Fruit fly (Drosophila melanogaster) whole organism, embryonic: Measurements from ENCODE around the gene ZIPIC.

Experiments used
- Atf3 ChIP-seq: fragments of 200-800 bp; sonication (Bioruptor generic); optimal IDR thresholded peaks from 3 replicates; lab custom pipeline; 2016; ENCODE audit warnings: missing biosample characterization, missing genetic modification characterization
- Atf6 ChIP-seq: fragments of 200-800 bp; sonication (Bioruptor generic); IDR thresholded peaks from 2 replicates; pipeline ENCODE4 v1.3.6; 2022; ENCODE audit warnings: missing biosample characterization, missing genetic modification characterization
- Awh ChIP-seq: fragments of 200-800 bp; sonication (Bioruptor generic); IDR thresholded peaks from 2 replicates; pipeline ENCODE4, ENCODE4 v1.3.6; 2022; ENCODE audit warnings: missing biosample characterization, missing genetic modification characterization
- CG10321 ChIP-seq: fragments of 200-800 bp; sonication (Bioruptor generic); IDR thresholded peaks from 2 replicates; pipeline ENCODE4 v1.3.6; 2022; ENCODE audit warnings: missing biosample characterization, missing genetic modification characterization
- CG11696 ChIP-seq: fragments of 200-800 bp; sonication (Bioruptor generic); IDR thresholded peaks from 2 replicates; pipeline ENCODE4 v1.3.6; 2022; ENCODE audit warnings: missing biosample characterization, missing genetic modification characterization
- CG11723 ChIP-seq: fragments of 200-800 bp; sonication (Bioruptor generic); optimal IDR thresholded peaks from 2 replicates; lab custom pipeline; 2017; ENCODE audit warnings: missing biosample characterization, mild to moderate bottlenecking, missing genetic modification characterization
- CG12219 ChIP-seq: fragments of 200-800 bp; sonication (Bioruptor generic); optimal IDR thresholded peaks from 3 replicates; lab custom pipeline; 2018; ENCODE audit warnings: missing biosample characterization, mild to moderate bottlenecking, missing genetic modification characterization
- CG12942 ChIP-seq: fragments of 200-800 bp; sonication (Bioruptor generic); optimal IDR thresholded peaks from 3 replicates; lab custom pipeline; 2016; ENCODE audit warnings: missing biosample characterization, missing genetic modification characterization
- CG13424 ChIP-seq: fragments of 200-800 bp; sonication (Bioruptor generic); optimal IDR thresholded peaks from 2 replicates; lab custom pipeline; 2019; ENCODE audit warnings: missing biosample characterization, mild to moderate bottlenecking, missing genetic modification characterization, moderate library complexity
- CG13624 ChIP-seq: fragments of 200-800 bp; sonication (Bioruptor generic); optimal IDR thresholded peaks from 2 replicates; lab custom pipeline; 2016; ENCODE audit warnings: missing biosample characterization, missing genetic modification characterization
- CG15073 ChIP-seq: fragments of 200-800 bp; sonication (Bioruptor generic); optimal IDR thresholded peaks from 2 replicates; lab custom pipeline; 2016; ENCODE audit warnings: missing biosample characterization, missing genetic modification characterization
- CG1602 ChIP-seq: fragments of 200-800 bp; sonication (Bioruptor generic); optimal IDR thresholded peaks from 3 replicates; lab custom pipeline; 2016; ENCODE audit warnings: missing biosample characterization, missing genetic modification characterization
- CG16815 ChIP-seq: fragments of 200-800 bp; sonication (Bioruptor generic); optimal IDR thresholded peaks from 3 replicates; lab custom pipeline; 2017; ENCODE audit warnings: missing biosample characterization, mild to moderate bottlenecking, missing genetic modification characterization
- CG2889 ChIP-seq: fragments of 200-800 bp; sonication (Bioruptor generic); IDR thresholded peaks from 3 replicates; pipeline ENCODE4 v1.3.6; 2022; ENCODE audit warnings: missing biosample characterization, missing genetic modification characterization
- CG3065 ChIP-seq: fragments of 200-800 bp; sonication (Bioruptor generic); optimal IDR thresholded peaks from 2 replicates; lab custom pipeline; 2016; ENCODE audit warnings: missing biosample characterization, missing genetic modification characterization
- CG34422 ChIP-seq: fragments of 200-800 bp; sonication (Bioruptor generic); IDR thresholded peaks from 3 replicates; pipeline ENCODE4 v1.3.6; 2022; ENCODE audit warnings: missing biosample characterization, missing genetic modification characterization
- CG4282 ChIP-seq: fragments of 200-800 bp; sonication (Bioruptor generic); optimal IDR thresholded peaks from 2 replicates; lab custom pipeline; 2016; ENCODE audit warnings: missing biosample characterization, missing genetic modification characterization
- CG5245 ChIP-seq: fragments of 200-800 bp; sonication (Bioruptor generic); optimal IDR thresholded peaks from 3 replicates; lab custom pipeline; 2016; ENCODE audit warnings: missing biosample characterization, missing genetic modification characterization
- CG6254 ChIP-seq: fragments of 200-800 bp; sonication (Bioruptor generic); optimal IDR thresholded peaks from 3 replicates; lab custom pipeline; 2017; ENCODE audit warnings: mild to moderate bottlenecking, missing biosample characterization, missing genetic modification reagents, missing genetic modification characterization
- CG6791 ChIP-seq: fragments of 200-800 bp; sonication (Bioruptor generic); IDR thresholded peaks from 3 replicates; pipeline ENCODE4 v1.3.6; 2022; ENCODE audit warnings: missing biosample characterization, missing genetic modification characterization; ENCODE audit not compliant: partially characterized antibody
- CG7745 ChIP-seq: fragments of 200-800 bp; sonication (Bioruptor generic); optimal IDR thresholded peaks from 2 replicates; lab custom pipeline; 2018; ENCODE audit warnings: missing biosample characterization, mild to moderate bottlenecking, missing genetic modification characterization, moderate library complexity
- CG8359 ChIP-seq: fragments of 200-800 bp; sonication (Bioruptor generic); optimal IDR thresholded peaks from 2 replicates; lab custom pipeline; 2017; ENCODE audit warnings: missing biosample characterization, mild to moderate bottlenecking, missing genetic modification characterization, borderline replicate concordance
- CG8924 ChIP-seq: fragments of 200-800 bp; optimal IDR thresholded peaks from 3 replicates; lab custom pipeline; 2019; ENCODE audit warnings: missing biosample characterization, mild to moderate bottlenecking, missing genetic modification characterization, moderate library complexity
- CG9437 ChIP-seq: fragments of 200-800 bp; sonication (Bioruptor generic); optimal IDR thresholded peaks from 2 replicates; lab custom pipeline; 2018; ENCODE audit warnings: missing biosample characterization, mild to moderate bottlenecking, missing genetic modification characterization
- CG9932 ChIP-seq: fragments of 200-800 bp; sonication (Bioruptor generic); IDR thresholded peaks from 2 replicates; pipeline ENCODE4 v1.3.6; 2022; ENCODE audit warnings: missing biosample characterization, missing genetic modification characterization
- CTCF ChIP-seq: fragments of 200-800 bp; sonication (Bioruptor generic); optimal IDR thresholded peaks from 2 replicates; lab custom pipeline; 2017; ENCODE audit warnings: missing biosample characterization, mild to moderate bottlenecking, missing genetic modification characterization, moderate library complexity
- D19A ChIP-seq: fragments of 200-800 bp; optimal IDR thresholded peaks from 3 replicates; lab custom pipeline; 2019; ENCODE audit warnings: missing biosample characterization, mild to moderate bottlenecking, missing genetic modification characterization, moderate library complexity
- Deaf1 ChIP-seq: fragments of 200-800 bp; optimal IDR thresholded peaks from 3 replicates; lab custom pipeline; 2019; ENCODE audit warnings: missing biosample characterization, mild to moderate bottlenecking, missing genetic modification characterization, moderate library complexity
- Elba2 ChIP-seq: fragments of 200-800 bp; sonication (Bioruptor generic); optimal IDR thresholded peaks from 3 replicates; lab custom pipeline; 2016; ENCODE audit warnings: missing biosample characterization, missing genetic modification characterization
- Ets97D ChIP-seq: fragments of 200-800 bp; sonication (Bioruptor generic); optimal IDR thresholded peaks from 3 replicates; lab custom pipeline; 2016; ENCODE audit warnings: missing biosample characterization, missing genetic modification characterization
- Lhr ChIP-seq: fragments of 200-800 bp; sonication (Bioruptor generic); optimal IDR thresholded peaks from 3 replicates; lab custom pipeline; 2017; ENCODE audit warnings: mild to moderate bottlenecking, missing biosample characterization, missing genetic modification reagents, missing genetic modification characterization
- Sin3A ChIP-seq: fragments of >200 bp; optimal IDR thresholded peaks from 2 replicates; lab custom pipeline; 2018
- Spps ChIP-seq: fragments of 200-800 bp; sonication (Bioruptor generic); optimal IDR thresholded peaks from 2 replicates; lab custom pipeline; 2018; ENCODE audit warnings: missing biosample characterization, mild to moderate bottlenecking, missing genetic modification characterization
- Xbp1 ChIP-seq: fragments of 200-800 bp; sonication (Bioruptor generic); optimal IDR thresholded peaks from 3 replicates; lab custom pipeline; 2016; ENCODE audit warnings: missing biosample characterization, mild to moderate bottlenecking, missing genetic modification characterization
- ab ChIP-seq: fragments of 200-800 bp; sonication (Bioruptor generic); optimal IDR thresholded peaks from 2 replicates; lab custom pipeline; 2016; ENCODE audit warnings: missing biosample characterization, missing genetic modification characterization
- amos ChIP-seq: fragments of 200-800 bp; sonication (Bioruptor generic); IDR thresholded peaks from 2 replicates; pipeline ENCODE4 v1.3.6; 2022; ENCODE audit warnings: missing biosample characterization, missing genetic modification characterization; ENCODE audit not compliant: partially characterized antibody
- crc ChIP-seq: fragments of 200-800 bp; sonication (Bioruptor generic); optimal IDR thresholded peaks from 2 replicates; lab custom pipeline; 2016; ENCODE audit warnings: missing biosample characterization, missing genetic modification characterization
- cwo ChIP-seq: fragments of 200-800 bp; sonication (Bioruptor generic); optimal IDR thresholded peaks from 3 replicates; lab custom pipeline; 2017; ENCODE audit warnings: missing biosample characterization, missing genetic modification characterization, mild to moderate bottlenecking, moderate library complexity, missing genetic modification reagents
- dpn ChIP-seq, 2 experiments: fragments of 200-800 bp; sonication (Bioruptor generic); optimal IDR thresholded peaks; 3 replicates each; lab custom pipeline; 2016; ENCODE audit warnings: missing biosample characterization in 2 of 2, missing genetic modification characterization in 2 of 2
- hb ChIP-seq: fragments of 200-800 bp; sonication (Bioruptor generic); IDR thresholded peaks from 3 replicates; pipeline ENCODE4 v1.3.6; 2022; ENCODE audit warnings: missing biosample characterization, missing genetic modification characterization; ENCODE audit not compliant: partially characterized antibody
- hkb ChIP-seq, 2 experiments: fragments of 200-800 bp in 1 of 2; fragments of >200 bp in 1 of 2; sonication (Bioruptor generic) in 1 of 2; IDR thresholded peaks in 1 of 2; optimal IDR thresholded peaks in 1 of 2; 2 replicates each; pipeline versions ENCODE4 v1.3.6 to Lab custom; 2017 to 2022; ENCODE audit warnings: missing biosample characterization in 1 of 2, missing genetic modification characterization in 1 of 2
- hth ChIP-seq: fragments of >200 bp; optimal IDR thresholded peaks from 2 replicates; lab custom pipeline; 2017; ENCODE audit warnings: inconsistent platforms
- kah ChIP-seq: fragments of 200-800 bp; sonication (Bioruptor generic); optimal IDR thresholded peaks from 2 replicates; lab custom pipeline; 2018; ENCODE audit warnings: missing biosample characterization, mild to moderate bottlenecking, missing genetic modification characterization
- otp ChIP-seq: fragments of 200-800 bp; sonication (Bioruptor generic); IDR thresholded peaks from 3 replicates; pipeline ENCODE4, ENCODE4 v1.3.6; 2022; ENCODE audit warnings: missing biosample characterization, missing genetic modification characterization
- pho ChIP-seq: fragments of 200-800 bp; sonication (Bioruptor generic); optimal IDR thresholded peaks from 2 replicates; lab custom pipeline; 2016; ENCODE audit warnings: missing biosample characterization, missing genetic modification characterization
- row ChIP-seq: fragments of 200-800 bp; sonication (Bioruptor generic); IDR thresholded peaks from 3 replicates; pipeline ENCODE4 v1.3.6; 2022; ENCODE audit warnings: missing biosample characterization, missing genetic modification characterization
- sens-2 ChIP-seq: fragments of 200-800 bp; sonication (Bioruptor generic); IDR thresholded peaks from 2 replicates; pipeline ENCODE4 v1.3.6; 2022; ENCODE audit warnings: missing biosample characterization, missing genetic modification characterization
- slbo ChIP-seq: fragments of 200-800 bp; sonication (Bioruptor generic); IDR thresholded peaks from 2 replicates; pipeline ENCODE4 v1.3.6; 2022; ENCODE audit warnings: missing biosample characterization, missing genetic modification characterization
- trem ChIP-seq: fragments of 200-800 bp; optimal IDR thresholded peaks from 3 replicates; lab custom pipeline; 2019; ENCODE audit warnings: missing biosample characterization, mild to moderate bottlenecking, missing genetic modification characterization, moderate library complexity
- unc-4 ChIP-seq: fragments of 200-800 bp; sonication (Bioruptor generic); IDR thresholded peaks from 2 replicates; pipeline ENCODE4 v1.3.6; 2022; ENCODE audit warnings: missing biosample characterization, missing genetic modification characterization; ENCODE audit not compliant: partially characterized antibody
- usp ChIP-seq: fragments of >200 bp; optimal IDR thresholded peaks from 2 replicates; lab custom pipeline; 2017; ENCODE audit warnings: missing biosample characterization, missing genetic modification characterization
- zen2 ChIP-seq: fragments of 200-800 bp; sonication (Bioruptor generic); IDR thresholded peaks from 3 replicates; pipeline ENCODE4 v1.3.6; 2022; ENCODE audit warnings: missing biosample characterization, missing genetic modification characterization; ENCODE audit not compliant: partially characterized antibody
- zfh1 ChIP-seq: fragments of 200-800 bp; sonication (Bioruptor generic); IDR thresholded peaks from 3 replicates; pipeline ENCODE4 v1.3.6; 2022; ENCODE audit warnings: missing biosample characterization, missing genetic modification characterization

The ZIPIC gene

dm6 chr3R:29995035-29995434 is 41.6 kb downstream of the ZIPIC start, which contains the start of the genes CG7903 and Sas-6 (continued):
- TF ChIP-seq hth (lab: Kevin White, UChicago) = no peak
- no peak for TF ChIP-seq Spps (tag; lab: Kevin White, UChicago)
- no peak for TF ChIP-seq Lhr (GFP tag; lab: Kevin White, UChicago)
- no peak for TF ChIP-seq Ets97D (GFP tag; lab: Kevin White, UChicago)
- TF ChIP-seq zfh1 (GFP tag; lab: Robert Waterston, UW) = no peak
- no peak for TF ChIP-seq CG11723 (GFP tag; lab: Kevin White, UChicago)
- TF ChIP-seq CG12942 (GFP tag; lab: Kevin White, UChicago) = no peak
- TF ChIP-seq Awh (GFP tag; lab: Robert Waterston, UW) = no peak
- no peak for TF ChIP-seq kah (GFP tag; lab: Kevin White, UChicago)
- no peak for TF ChIP-seq sens-2 (GFP tag; lab: Robert Waterston, UW)
- peak; percentile 63 for TF ChIP-seq Sin3A (lab: Kevin White, UChicago)
- no peak for TF ChIP-seq CG2889 (GFP tag; lab: Robert Waterston, UW)
- no peak for TF ChIP-seq crc
- TF ChIP-seq CG16815 = no peak
- TF ChIP-seq Elba2 (GFP tag; lab: Kevin White, UChicago) = no peak
- TF ChIP-seq trem = peak; percentile 33
- TF ChIP-seq CG7745 (tag; lab: Kevin White, UChicago) = no peak
- TF ChIP-seq amos = peak; percentile 78
- TF ChIP-seq slbo (GFP tag; lab: Robert Waterston, UW) = no peak
- no peak for TF ChIP-seq CG13424 (tag; lab: Kevin White, UChicago)
- TF ChIP-seq pho (GFP tag; lab: Kevin White, UChicago) = no peak
- no peak for TF ChIP-seq CG3065 (GFP tag; lab: Kevin White, UChicago)
- TF ChIP-seq CG15073 (GFP tag; lab: Kevin White, UChicago) = no peak
- TF ChIP-seq CG6791 (GFP tag; lab: Robert Waterston, UW) = peak; percentile 88
- TF ChIP-seq unc-4 = peak; percentile 77
- no peak for TF ChIP-seq Deaf1
- TF ChIP-seq CG12219 (GFP tag; lab: Kevin White, UChicago) = no peak
- no peak for TF ChIP-seq usp (GFP tag; lab: Kevin White, UChicago)
- peak; percentile 48; the same call in 1 of the 3 replicates for TF ChIP-seq zen2 (GFP tag; lab: Robert Waterston, UW)
- TF ChIP-seq CG1602 (GFP tag; lab: Kevin White, UChicago) = no peak
- TF ChIP-seq dpn (GFP tag; optimal IDR thresholded peaks at IDR 0.05; lab: Kevin White, UChicago) = no peak
- TF ChIP-seq otp = no peak
- no peak for TF ChIP-seq hkb (optimal IDR thresholded peaks at IDR 0.05; lab: Kevin White, UChicago)
- no peak for TF ChIP-seq hkb (GFP tag; IDR thresholded peaks at IDR 0.05; lab: Robert Waterston, UW)
- TF ChIP-seq CG8359 (GFP tag; lab: Kevin White, UChicago) = no peak
- TF ChIP-seq CG6254 (GFP tag; lab: Kevin White, UChicago) = no peak
- no peak for TF ChIP-seq CG10321 (GFP tag; lab: Robert Waterston, UW)
- no peak for TF ChIP-seq CG5245 (GFP tag; lab: Kevin White, UChicago)
- no peak for TF ChIP-seq CG9932
- no peak for TF ChIP-seq CG9437 (GFP tag; lab: Kevin White, UChicago)
- TF ChIP-seq Atf3 (GFP tag; lab: Kevin White, UChicago) = no peak
- no peak for TF ChIP-seq Atf6 (GFP tag; lab: Robert Waterston, UW)
- TF ChIP-seq row = peak; percentile 32; the same call in 1 of the 3 replicates
- TF ChIP-seq D19A (tag; lab: Kevin White, UChicago) = no peak
- no peak for TF ChIP-seq CG4282 (GFP tag; lab: Kevin White, UChicago)
- no peak for TF ChIP-seq CTCF (GFP tag; lab: Kevin White, UChicago)
- 0 out of 3 replicates have a peak, but pooled peaks have one; percentile 40 for TF ChIP-seq CG34422 (GFP tag; lab: Robert Waterston, UW)
- peak; percentile 4 for TF ChIP-seq CG8924 (tag; lab: Kevin White, UChicago)
- TF ChIP-seq ab (GFP tag; lab: Kevin White, UChicago) = no peak
- TF ChIP-seq CG13624 = no peak
- TF ChIP-seq cwo = no peak
- peak; percentile 70; the same call in 1 of the 3 replicates for TF ChIP-seq hb (GFP tag; lab: Robert Waterston, UW)
- no peak for TF ChIP-seq Xbp1
- no peak for TF ChIP-seq CG11696
